Worm (Caenorhabditis elegans) whole organism, L1 larva: Measurements from ENCODE around the gene pals-34.

ENCODE experiments used
- hlh-17 ChIP-seq: fragments of 200-800 bp; sonication (Bioruptor generic); optimal IDR thresholded peaks from 2 replicates; lab custom pipeline; 2018; ENCODE audit warnings: missing genetic modification characterization, mild to moderate bottlenecking, missing compliant biosample characterization, moderate library complexity, borderline replicate concordance
- unc-130 ChIP-seq: fragments of 150-350 bp; optimal IDR thresholded peaks from 2 replicates; lab custom pipeline; 2017; ENCODE audit warnings: missing biosample characterization, missing genetic modification characterization, inconsistent platforms
- unc-62 ChIP-seq: fragments of 150-350 bp; optimal IDR thresholded peaks from 2 replicates; lab custom pipeline; 2014; ENCODE audit warnings: missing biosample characterization, missing genetic modification reagents, missing genetic modification characterization
- unc-98 ChIP-seq: fragments of 200-800 bp; sonication (Bioruptor generic); IDR thresholded peaks from 2 replicates; pipeline ENCODE4 v1.3.6; 2022; ENCODE audit warnings: missing genetic modification characterization, missing compliant biosample characterization
- zag-1 ChIP-seq: fragments of 150-350 bp; optimal IDR thresholded peaks from 2 replicates; lab custom pipeline; 2014; ENCODE audit warnings: missing biosample characterization, missing genetic modification characterization

ce11 chrV:7995878-7996277 lies 39.6 kb upstream of the pals-34 start, which contains the start of gene Y97E10AR.2:
- TF ChIP-seq zag-1 (tag; lab: Kevin White, UChicago) (no peak), hlh-17 (GFP tag; lab: Kevin White, UChicago) (no peak), unc-98 (GFP tag; lab: Robert Waterston, UW) (no peak), unc-62 (GFP tag; lab: Kevin White, UChicago) (no peak), unc-130 (tag; lab: Kevin White, UChicago) (no peak)
